Fruit fly (Drosophila melanogaster) whole organism, wandering third instar larva: Measurements from ENCODE around the gene how.
A peak's percentile ranks its signal among the peaks of the same experiment; 100 is the strongest.

Experiments used
- Abd-B ChIP-seq: fragments of >200 bp; optimal IDR thresholded peaks from 2 replicates; lab custom pipeline; 2017; ENCODE audit warnings: missing biosample characterization, missing genetic modification characterization
- CG32264 ChIP-seq: fragments of 200-800 bp; sonication (Bioruptor generic); optimal IDR thresholded peaks from 2 replicates; lab custom pipeline; 2016; ENCODE audit warnings: missing biosample characterization, missing genetic modification characterization
- CrebA ChIP-seq: fragments of 200-800 bp; sonication (Bioruptor generic); optimal IDR thresholded peaks from 2 replicates; lab custom pipeline; 2016; ENCODE audit warnings: missing biosample characterization, mild to moderate bottlenecking, missing genetic modification characterization, borderline replicate concordance
- Dfd ChIP-seq: fragments of >200 bp; optimal IDR thresholded peaks from 2 replicates; lab custom pipeline; 2017; ENCODE audit warnings: missing biosample characterization, missing genetic modification characterization
- GATAd ChIP-seq: sonication (Bioruptor generic); optimal IDR thresholded peaks from 2 replicates; lab custom pipeline; 2016; ENCODE audit warnings: missing biosample characterization, missing genetic modification characterization
- HLH106 ChIP-seq: fragments of 200-800 bp; optimal IDR thresholded peaks from 3 replicates; lab custom pipeline; 2019; ENCODE audit warnings: missing biosample characterization, mild to moderate bottlenecking, missing genetic modification characterization, moderate library complexity
- Hnf4 ChIP-seq: fragments of 200-800 bp; sonication (Bioruptor generic); optimal IDR thresholded peaks from 2 replicates; lab custom pipeline; 2016; ENCODE audit warnings: missing biosample characterization, mild to moderate bottlenecking, missing genetic modification characterization
- Hr78 ChIP-seq: fragments of >200 bp; optimal IDR thresholded peaks from 2 replicates; lab custom pipeline; 2017; ENCODE audit warnings: missing biosample characterization, missing genetic modification characterization
- Hr83 ChIP-seq: fragments of 200-300 bp; sonication (Bioruptor generic); optimal IDR thresholded peaks from 2 replicates; lab custom pipeline; 2016; ENCODE audit warnings: missing biosample characterization, mild to moderate bottlenecking, missing genetic modification characterization, moderate library complexity; ENCODE audit not compliant: poor library complexity, severe bottlenecking
- Jra ChIP-seq: sonication (Bioruptor generic); optimal IDR thresholded peaks from 2 replicates; lab custom pipeline; 2016; ENCODE audit warnings: missing biosample characterization, missing genetic modification characterization
- Mio ChIP-seq: sonication (Bioruptor generic); optimal IDR thresholded peaks from 2 replicates; lab custom pipeline; 2016; ENCODE audit warnings: missing biosample characterization, missing genetic modification characterization
- Myc ChIP-seq: fragments of >200 bp; optimal IDR thresholded peaks from 2 replicates; lab custom pipeline; 2017
- N ChIP-seq: fragments of >200 bp; optimal IDR thresholded peaks from 2 replicates; lab custom pipeline; 2018; ENCODE audit warnings: missing biosample characterization, missing external identifiers, missing genetic modification characterization
- OdsH ChIP-seq: fragments of 200-800 bp; sonication (Bioruptor generic); optimal IDR thresholded peaks from 2 replicates; lab custom pipeline; 2016; ENCODE audit warnings: missing biosample characterization, mild to moderate bottlenecking, missing genetic modification characterization
- Rel ChIP-seq, 2 experiments: fragments of 200-800 bp; sonication (Bioruptor generic) in 1 of 2; optimal IDR thresholded peaks; 2 replicates in 1 of 2; 3 replicates in 1 of 2; lab custom pipeline; 2016 to 2019; ENCODE audit warnings: mild to moderate bottlenecking in 2 of 2, missing biosample characterization in 2 of 2, missing genetic modification characterization in 2 of 2, moderate library complexity in 1 of 2
- Sp1 ChIP-seq: fragments of 200-800 bp; sonication (Bioruptor generic); optimal IDR thresholded peaks from 3 replicates; lab custom pipeline; 2019; ENCODE audit warnings: missing biosample characterization, mild to moderate bottlenecking, missing genetic modification characterization, moderate library complexity
- br ChIP-seq: fragments of 200-800 bp; sonication (Bioruptor generic); optimal IDR thresholded peaks from 2 replicates; lab custom pipeline; 2016; ENCODE audit warnings: missing biosample characterization, missing genetic modification characterization
- brk ChIP-seq: fragments of 200-800 bp; sonication (Bioruptor generic); optimal IDR thresholded peaks from 2 replicates; lab custom pipeline; 2016; ENCODE audit warnings: missing biosample characterization, mild to moderate bottlenecking, missing genetic modification characterization
- dl ChIP-seq, 2 experiments: fragments of 175-275, 200-275 bp in 1 of 2; fragments of 200-275 bp in 1 of 2; sonication (Bioruptor generic); optimal IDR thresholded peaks; lab custom pipeline; 2018; ENCODE audit warnings: mild to moderate bottlenecking in 2 of 2, missing biosample characterization in 2 of 2, missing genetic modification characterization in 2 of 2, moderate library complexity in 2 of 2; ENCODE audit not compliant: partially characterized antibody in 2 of 2, insufficient read depth in 1 of 2
- dmrt93B ChIP-seq: fragments of 200-800 bp; sonication (Bioruptor generic); optimal IDR thresholded peaks from 2 replicates; lab custom pipeline; 2018; ENCODE audit warnings: missing biosample characterization, mild to moderate bottlenecking, missing genetic modification characterization
- ey ChIP-seq: fragments of 200-800 bp; sonication (Bioruptor generic); optimal IDR thresholded peaks from 2 replicates; lab custom pipeline; 2016; ENCODE audit warnings: missing biosample characterization, missing genetic modification characterization
- foxo ChIP-seq, 2 experiments: fragments of 200-800 bp; sonication (Bioruptor generic); optimal IDR thresholded peaks; 2 replicates in 1 of 2; 3 replicates in 1 of 2; lab custom pipeline; 2016 to 2017; ENCODE audit warnings: missing biosample characterization in 2 of 2, missing genetic modification characterization in 2 of 2
- fru ChIP-seq: fragments of 200-800 bp; sonication (Bioruptor generic); optimal IDR thresholded peaks from 3 replicates; lab custom pipeline; 2016; ENCODE audit warnings: missing biosample characterization, mild to moderate bottlenecking, missing genetic modification characterization
- h ChIP-seq: fragments of 200-800 bp; sonication (Bioruptor generic); optimal IDR thresholded peaks from 3 replicates; lab custom pipeline; 2016; ENCODE audit warnings: missing biosample characterization, mild to moderate bottlenecking, missing genetic modification characterization
- pan ChIP-seq: fragments of >200 bp; optimal IDR thresholded peaks from 2 replicates; lab custom pipeline; 2017
- psq ChIP-seq: fragments of 200-800 bp; sonication (Bioruptor generic); optimal IDR thresholded peaks from 3 replicates; lab custom pipeline; 2017; ENCODE audit warnings: missing biosample characterization, mild to moderate bottlenecking, missing genetic modification characterization, moderate library complexity
- sage ChIP-seq: fragments of 200-800 bp; sonication (Bioruptor generic); optimal IDR thresholded peaks from 2 replicates; lab custom pipeline; 2016; ENCODE audit warnings: missing biosample characterization, mild to moderate bottlenecking, missing genetic modification characterization
- sv ChIP-seq: fragments of 200-800 bp; sonication (Bioruptor generic); optimal IDR thresholded peaks from 3 replicates; lab custom pipeline; 2016; ENCODE audit warnings: missing biosample characterization, missing genetic modification characterization
- tai ChIP-seq: sonication (Bioruptor generic); optimal IDR thresholded peaks from 2 replicates; lab custom pipeline; 2016; ENCODE audit warnings: missing biosample characterization, missing genetic modification characterization
- woc ChIP-seq: sonication (Bioruptor generic); optimal IDR thresholded peaks from 2 replicates; lab custom pipeline; 2016; ENCODE audit warnings: missing biosample characterization, mild to moderate bottlenecking, missing genetic modification characterization

The how gene

DNA sequence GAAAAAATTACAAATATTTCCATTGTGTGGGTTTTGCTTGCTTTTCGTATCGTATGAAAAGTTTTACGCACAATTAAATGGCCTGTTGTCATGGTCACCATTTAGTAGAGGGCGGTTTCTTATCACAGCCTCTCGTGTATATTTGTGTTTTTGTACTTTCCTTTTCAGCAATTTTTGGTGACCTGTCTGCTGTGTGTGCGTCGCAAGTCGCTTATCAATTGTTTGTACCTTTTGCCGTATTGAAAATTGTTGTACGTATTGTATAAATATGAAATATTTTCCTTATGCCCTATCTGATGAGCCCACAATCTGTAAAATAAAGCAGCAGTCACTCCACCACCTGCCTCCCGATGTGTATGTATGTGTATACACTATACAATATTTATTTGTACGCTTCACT lies 24.4 kb downstream of the how start:
- TF ChIP-seq Rel (GFP tag; optimal IDR thresholded peaks at IDR 0.05; lab: Kevin White, UChicago): no peak
- TF ChIP-seq Rel (tag; optimal IDR thresholded peaks at IDR 0.05; lab: Kevin White, UChicago): peak; percentile 10
- TF ChIP-seq Abd-B (GFP tag; lab: Kevin White, UChicago): no peak

dm6 chr3R:22067235-22067634 lies 25.2 kb downstream of the how start:
- TF ChIP-seq psq (GFP tag; lab: Kevin White, UChicago) (no peak), pan (lab: Kevin White, UChicago) (no peak), h (GFP tag; lab: Kevin White, UChicago) (no peak), Hr83 (peak; percentile 25)

- TF ChIP-seq ey (GFP tag; lab: Kevin White, UChicago) (no peak), foxo (GFP tag; optimal IDR thresholded peaks at IDR 0.05; lab: Kevin White, UChicago) (no peak), CG32264 (no peak), Hr78 (GFP tag; lab: Kevin White, UChicago) (no peak), Dfd (GFP tag; lab: Kevin White, UChicago) (peak; percentile 82), Mio (GFP tag; lab: Kevin White, UChicago) (no peak), pan (lab: Kevin White, UChicago) (no peak)
Observed at dm6 chr3R:22071628-22072027, 29.6 kb downstream of the how start.

- TF ChIP-seq ey (GFP tag; lab: Kevin White, UChicago) (no peak), psq (GFP tag; lab: Kevin White, UChicago) (no peak), dl (GFP tag; optimal IDR thresholded peaks at IDR 0.05; lab: Kevin White, UChicago; ENCODE audit: insufficient read depth in 1 of 2, partially characterized antibody in 2 of 2) (no peak), br (GFP tag; lab: Kevin White, UChicago) (no peak), N (GFP tag; lab: Kevin White, UChicago) (no peak), Myc (peak; percentile 18), CG32264 (no peak)
Observed at dm6 chr3R:22072553-22072952, 30.6 kb downstream of the how start.

dm6 chr3R:22080161-22080560 lies 38.2 kb downstream of the how start, which contains the start of gene CG13408:
Gene CG13408, plus strand, starts transcription at chr3R:22080382.
- TF ChIP-seq h (GFP tag; lab: Kevin White, UChicago) (no peak), brk (no peak), woc (GFP tag; lab: Kevin White, UChicago) (no peak), CG32264 (no peak), Hr83 (no peak), HLH106 (no peak), fru (GFP tag; lab: Kevin White, UChicago) (no peak), GATAd (no peak), dmrt93B (no peak), Rel (GFP tag; optimal IDR thresholded peaks at IDR 0.05; lab: Kevin White, UChicago) (no peak), Rel (tag; optimal IDR thresholded peaks at IDR 0.05; lab: Kevin White, UChicago) (no peak), pan (lab: Kevin White, UChicago) (no peak)

DNA sequence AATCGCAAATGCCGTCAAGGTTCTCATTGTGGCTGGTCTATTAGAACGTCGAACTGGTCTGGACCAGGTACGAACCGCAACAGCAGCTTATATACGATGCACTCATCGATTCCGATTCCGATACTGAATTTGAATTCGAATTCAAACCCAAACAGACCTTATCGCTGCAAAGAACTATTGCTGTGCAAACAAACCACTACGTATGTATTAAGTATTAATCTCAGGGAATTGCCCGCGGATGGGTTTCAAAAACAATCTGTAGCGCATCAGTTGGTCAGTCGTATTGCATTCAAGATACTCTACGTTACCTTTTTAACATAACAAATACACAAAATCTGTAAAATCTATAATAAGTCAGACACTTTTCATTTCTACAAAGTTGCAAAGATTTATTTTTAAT lies 44.3 kb downstream of the how start, which contains the start of gene BomT3:
Gene BomT3, minus strand, starts transcription at position 101 of the 400 bp plus-strand sequence.
- no peak for TF ChIP-seq sv
- no peak for TF ChIP-seq HLH106
- no peak for TF ChIP-seq Hnf4 (GFP tag; lab: Kevin White, UChicago)
- TF ChIP-seq sage (GFP tag; lab: Kevin White, UChicago): no peak
- TF ChIP-seq Jra (GFP tag; lab: Kevin White, UChicago): no peak
- TF ChIP-seq OdsH (GFP tag; lab: Kevin White, UChicago): no peak
- TF ChIP-seq pan (lab: Kevin White, UChicago): no peak
- no peak for TF ChIP-seq dmrt93B
- no peak for TF ChIP-seq CrebA
- TF ChIP-seq Abd-B (GFP tag; lab: Kevin White, UChicago): no peak
- TF ChIP-seq psq (GFP tag; lab: Kevin White, UChicago): no peak
- no peak for TF ChIP-seq br (GFP tag; lab: Kevin White, UChicago)
- TF ChIP-seq Sp1 (GFP tag; lab: Kevin White, UChicago): no peak
- TF ChIP-seq dl (GFP tag; optimal IDR thresholded peaks at IDR 0.05; lab: Kevin White, UChicago; ENCODE audit: insufficient read depth in 1 of 2, partially characterized antibody in 2 of 2): no peak
- no peak for TF ChIP-seq GATAd
- TF ChIP-seq tai (GFP tag; lab: Kevin White, UChicago): no peak
- TF ChIP-seq ey (GFP tag; lab: Kevin White, UChicago): no peak
- no peak for TF ChIP-seq N (GFP tag; lab: Kevin White, UChicago)
- no peak for TF ChIP-seq Myc
- TF ChIP-seq, all 38 proteins: peak for 0
